Worm (Caenorhabditis elegans): ENCODE data around the gene cutl-12.

- TF ChIP-seq che-1 (tag; optimal IDR thresholded peaks at IDR 0.05) (no peak), madf-2 (tag; optimal IDR thresholded peaks at IDR 0.05) (no peak), zip-5 (tag; optimal IDR thresholded peaks at IDR 0.05) (no peak), ama-1 (optimal IDR thresholded peaks at IDR 0.05) (no peak), rnt-1 (tag; optimal IDR thresholded peaks at IDR 0.05) (no peak), fkh-10 (GFP tag; optimal IDR thresholded peaks at IDR 0.05) (no peak), ceh-48 (tag; optimal IDR thresholded peaks at IDR 0.05) (no peak), lim-6 (tag; optimal IDR thresholded peaks at IDR 0.05) (no peak), hlh-8 (tag; optimal IDR thresholded peaks at IDR 0.05) (no peak), unc-55 (GFP tag; optimal IDR thresholded peaks at IDR 0.05) (no peak), pqm-1 (tag; optimal IDR thresholded peaks at IDR 0.05) (no peak), nfya-1 (tag; optimal IDR thresholded peaks at IDR 0.05) (no peak), elt-2 (tag; optimal IDR thresholded peaks at IDR 0.05) (no peak), ceh-30 (tag; optimal IDR thresholded peaks at IDR 0.05) (no peak)
Measured at ce11 chrII:8637615-8638014, 3.3 kb upstream of the cutl-12 start, which contains the start of gene vab-9.
